Fruit fly (Drosophila melanogaster) whole organism, prepupa: ENCODE measurements around the gene Jhbp4.

Experiments
- CG6854 ChIP-seq: fragments of 200-800 bp; sonication (Bioruptor generic); optimal IDR thresholded peaks from 2 replicates; lab custom pipeline; 2017; ENCODE audit warnings: missing biosample characterization, mild to moderate bottlenecking, missing genetic modification characterization
- acj6 ChIP-seq: fragments of 200-800 bp; sonication (Bioruptor generic); optimal IDR thresholded peaks from 3 replicates; lab custom pipeline; 2016; ENCODE audit warnings: missing biosample characterization, missing genetic modification characterization

dm6 chr3R:16040925-16041324 is 2.4 kb upstream of the Jhbp4 start:
- TF ChIP-seq acj6 (GFP tag; lab: Kevin White, UChicago) (no peak), CG6854 (no peak)
